Worm (Caenorhabditis elegans) whole organism, midembryonic: ENCODE data around the gene T28A8.5.

ENCODE experiments used
- T22C8.4 ChIP-seq: fragments of 200-800 bp; sonication (Bioruptor generic); IDR thresholded peaks from 2 replicates; pipeline ENCODE4 v1.3.6; 2022; ENCODE audit warnings: missing genetic modification characterization, missing compliant biosample characterization
- cog-1 ChIP-seq: sonication (generic microtip); optimal IDR thresholded peaks from 2 replicates; lab custom pipeline; 2016; ENCODE audit warnings: missing genetic modification characterization, missing compliant biosample characterization
- klf-2 ChIP-seq: fragments of 200-800 bp; sonication (Bioruptor generic); conservative IDR thresholded peaks from 2 replicates; pipeline ENCODE4 v1.3.6; 2022; ENCODE audit warnings: missing genetic modification reagents, missing genetic modification characterization, missing compliant biosample characterization
- med-1 ChIP-seq: sonication (generic microtip); optimal IDR thresholded peaks from 2 replicates; lab custom pipeline; 2017; ENCODE audit warnings: missing genetic modification characterization, mild to moderate bottlenecking, missing compliant biosample characterization, antibody characterized with exemption, missing genetic modification reagents; ENCODE audit not compliant: insufficient read depth
- ref-1 ChIP-seq: fragments of 200-800 bp; sonication (Bioruptor generic); conservative IDR thresholded peaks from 2 replicates; pipeline ENCODE4 v1.3.6; 2022; ENCODE audit warnings: missing genetic modification reagents, missing genetic modification characterization, missing compliant biosample characterization
- tab-1 ChIP-seq: fragments of 200-800 bp; sonication (Bioruptor generic); IDR thresholded peaks from 2 replicates; pipeline ENCODE4 v1.3.6; 2022; ENCODE audit warnings: missing genetic modification characterization, missing compliant biosample characterization

ce11 chrIII:13528513-13529249 lies 27.3 kb downstream of the T28A8.5 start:
- TF ChIP-seq tab-1 (GFP tag; lab: Robert Waterston, UW) (no peak), T22C8.4 (GFP tag; lab: Robert Waterston, UW) (no peak), ref-1 (GFP tag; lab: Robert Waterston, UW) (no peak), klf-2 (GFP tag; lab: Robert Waterston, UW) (no peak), cog-1 (no peak), med-1 (GFP tag; lab: Kevin White, UChicago) (no peak)
